Worm (Caenorhabditis elegans) whole organism, L1 larva: ENCODE measurements around the gene bcl-7.

Experiments
- C04F5.9 ChIP-seq: sonication (generic microtip); optimal IDR thresholded peaks from 2 replicates; lab custom pipeline; 2016; ENCODE audit warnings: missing genetic modification characterization, missing compliant biosample characterization
- ama-1 ChIP-seq: fragments of 150-350 bp; optimal IDR thresholded peaks from 2 replicates; lab custom pipeline; 2014
- blmp-1 ChIP-seq: fragments of 150-350 bp; optimal IDR thresholded peaks from 2 replicates; lab custom pipeline; 2014; ENCODE audit warnings: missing biosample characterization, missing genetic modification characterization
- ceh-63 ChIP-seq: fragments of 200-800 bp; sonication (Bioruptor generic); optimal IDR thresholded peaks from 2 replicates; lab custom pipeline; 2018; ENCODE audit warnings: mild to moderate bottlenecking, missing genetic modification characterization, missing compliant biosample characterization
- ceh-82 ChIP-seq, 3 experiments: fragments of 150-350 bp in 1 of 3; sonication (generic microtip) in 2 of 3; optimal IDR thresholded peaks; 2 replicates each; lab custom pipeline; 2014 to 2017; ENCODE audit warnings: missing biosample characterization in 3 of 3, missing genetic modification characterization in 3 of 3
- ceh-90 ChIP-seq: sonication (generic microtip); optimal IDR thresholded peaks from 2 replicates; lab custom pipeline; 2016; ENCODE audit warnings: missing genetic modification characterization, missing compliant biosample characterization
- ces-1 ChIP-seq: fragments of 150-350 bp; optimal IDR thresholded peaks from 2 replicates; lab custom pipeline; 2014; ENCODE audit warnings: missing biosample characterization, missing genetic modification reagents, missing genetic modification characterization
- dpl-1 ChIP-seq, 3 experiments: fragments of 150-350 bp in 2 of 3; sonication (generic microtip) in 1 of 3; optimal IDR thresholded peaks; 2 replicates each; lab custom pipeline; 2014 to 2017; ENCODE audit warnings: missing biosample characterization in 3 of 3, missing genetic modification characterization in 3 of 3, missing genetic modification reagents in 3 of 3
- dsc-1 ChIP-seq: sonication (generic microtip); optimal IDR thresholded peaks from 2 replicates; lab custom pipeline; 2016; ENCODE audit warnings: mild to moderate bottlenecking, missing genetic modification characterization, missing compliant biosample characterization
- efl-1 ChIP-seq, 4 experiments: fragments of 150-350 bp; optimal IDR thresholded peaks in 3 of 4; peaks in 1 of 4; 1 replicate in 1 of 4; 2 replicates in 3 of 4; lab custom pipeline; 2014; ENCODE audit warnings: missing biosample characterization in 2 of 4, missing genetic modification characterization in 2 of 4, missing genetic modification reagents in 2 of 4
- efl-3 ChIP-seq: fragments of 200-800 bp; sonication (Bioruptor generic); optimal IDR thresholded peaks from 2 replicates; lab custom pipeline; 2018; ENCODE audit warnings: mild to moderate bottlenecking, missing genetic modification characterization, missing compliant biosample characterization
- egl-13 ChIP-seq: sonication (generic microtip); optimal IDR thresholded peaks from 2 replicates; lab custom pipeline; 2016; ENCODE audit warnings: missing genotype, missing genetic modification reagents, missing genetic modification characterization, missing compliant biosample characterization
- elt-2 ChIP-seq: sonication (generic microtip); optimal IDR thresholded peaks from 2 replicates; lab custom pipeline; 2016; ENCODE audit warnings: missing genetic modification characterization, mild to moderate bottlenecking, inconsistent platforms, missing compliant biosample characterization, missing genetic modification reagents
- elt-3 ChIP-seq, 6 experiments: fragments of 150-350 bp in 1 of 6; sonication (generic microtip); optimal IDR thresholded peaks; 2 replicates each; lab custom pipeline; 2017 to 2018; ENCODE audit warnings: missing biosample characterization in 6 of 6, missing genetic modification characterization in 6 of 6, inconsistent platforms in 1 of 6
- ets-5 ChIP-seq: fragments of 200-800 bp; sonication (Bioruptor generic); IDR thresholded peaks from 2 replicates; pipeline ENCODE4 v1.3.6; 2022; ENCODE audit warnings: missing genetic modification characterization, missing compliant biosample characterization
- fkh-10 ChIP-seq: sonication (generic microtip); optimal IDR thresholded peaks from 2 replicates; lab custom pipeline; 2017; ENCODE audit warnings: missing biosample characterization, missing genetic modification reagents, missing genetic modification characterization
- fkh-4 ChIP-seq: sonication (generic microtip); optimal IDR thresholded peaks from 2 replicates; lab custom pipeline; 2016; ENCODE audit warnings: missing compliant biosample characterization, missing genetic modification characterization, borderline replicate concordance
- fos-1 ChIP-seq: fragments of 150-350 bp; optimal IDR thresholded peaks from 2 replicates; lab custom pipeline; 2014; ENCODE audit warnings: missing biosample characterization, missing genetic modification characterization
- hlh-17 ChIP-seq: fragments of 200-800 bp; sonication (Bioruptor generic); optimal IDR thresholded peaks from 2 replicates; lab custom pipeline; 2018; ENCODE audit warnings: missing genetic modification characterization, mild to moderate bottlenecking, missing compliant biosample characterization, moderate library complexity, borderline replicate concordance
- irx-1 ChIP-seq: sonication (generic microtip); optimal IDR thresholded peaks from 2 replicates; lab custom pipeline; 2016; ENCODE audit warnings: missing genetic modification characterization, missing compliant biosample characterization
- lin-13 ChIP-seq: fragments of 150-350 bp; optimal IDR thresholded peaks from 2 replicates; lab custom pipeline; 2014; ENCODE audit warnings: missing biosample characterization, missing genetic modification reagents, missing genetic modification characterization
- lin-14 ChIP-seq: fragments of 200-800 bp; sonication (Bioruptor generic); optimal IDR thresholded peaks from 2 replicates; lab custom pipeline; 2018; ENCODE audit warnings: mild to moderate bottlenecking, missing genetic modification characterization, moderate library complexity, missing compliant biosample characterization
- lin-15B ChIP-seq: fragments of 150-350 bp; sonication (generic microtip); optimal IDR thresholded peaks from 3 replicates; lab custom pipeline; 2014; ENCODE audit warnings: missing biosample characterization, missing genetic modification characterization
- lin-39 ChIP-seq: fragments of 150-350 bp; optimal IDR thresholded peaks from 2 replicates; lab custom pipeline; 2014; ENCODE audit warnings: missing biosample characterization, missing genetic modification reagents, missing genetic modification characterization
- lir-3 ChIP-seq: sonication (generic microtip); optimal IDR thresholded peaks from 2 replicates; lab custom pipeline; 2016; ENCODE audit warnings: mild to moderate bottlenecking, missing genetic modification characterization, moderate library complexity, missing compliant biosample characterization; ENCODE audit not compliant: poor library complexity
- lsy-2 ChIP-seq, 2 experiments: fragments of 150-350 bp; optimal IDR thresholded peaks; 2 replicates each; lab custom pipeline; 2014; ENCODE audit warnings: missing biosample characterization in 2 of 2, missing genetic modification characterization in 2 of 2
- mab-9 ChIP-seq: fragments of 200-800 bp; sonication (Bioruptor generic); IDR thresholded peaks from 2 replicates; pipeline ENCODE4 v1.3.6; 2022; ENCODE audit warnings: missing genetic modification reagents, missing genetic modification characterization, missing compliant biosample characterization
- mdl-1 ChIP-seq, 2 experiments: fragments of 150-350 bp; optimal IDR thresholded peaks; 2 replicates each; lab custom pipeline; 2014 to 2017; ENCODE audit warnings: missing biosample characterization in 2 of 2, missing genetic modification characterization in 2 of 2, inconsistent platforms in 1 of 2
- mef-2 ChIP-seq: fragments of 150-350 bp; optimal IDR thresholded peaks from 2 replicates; lab custom pipeline; 2014; ENCODE audit warnings: missing biosample characterization, missing genetic modification characterization
- nhr-11 ChIP-seq: fragments of 150-350 bp; optimal IDR thresholded peaks from 2 replicates; lab custom pipeline; 2014; ENCODE audit warnings: missing biosample characterization, missing genetic modification characterization
- nhr-19 ChIP-seq: fragments of 200-800 bp; sonication (Bioruptor generic); conservative IDR thresholded peaks from 2 replicates; pipeline ENCODE4 v1.3.6; 2022; ENCODE audit warnings: missing genetic modification characterization, missing compliant biosample characterization
- nhr-20 ChIP-seq: sonication (generic microtip); optimal IDR thresholded peaks from 2 replicates; lab custom pipeline; 2016; ENCODE audit warnings: mild to moderate bottlenecking, missing genetic modification characterization, missing compliant biosample characterization
- nhr-237 ChIP-seq: fragments of 150-350 bp; optimal IDR thresholded peaks from 2 replicates; lab custom pipeline; 2014; ENCODE audit warnings: missing biosample characterization, missing genetic modification characterization
- nhr-71 ChIP-seq: sonication (generic microtip); optimal IDR thresholded peaks from 2 replicates; lab custom pipeline; 2016; ENCODE audit warnings: mild to moderate bottlenecking, missing genetic modification characterization, moderate library complexity, missing compliant biosample characterization
- nhr-76 ChIP-seq: sonication (generic microtip); optimal IDR thresholded peaks from 2 replicates; lab custom pipeline; 2017; ENCODE audit warnings: missing biosample characterization, missing genetic modification characterization
- nhr-77 ChIP-seq: fragments of 150-350 bp; optimal IDR thresholded peaks from 2 replicates; lab custom pipeline; 2014; ENCODE audit warnings: missing biosample characterization, missing genetic modification characterization
- nhr-90 ChIP-seq: sonication (generic microtip); optimal IDR thresholded peaks from 2 replicates; lab custom pipeline; 2016; ENCODE audit warnings: mild to moderate bottlenecking, missing genetic modification characterization, missing compliant biosample characterization; ENCODE audit not compliant: poor library complexity
- pqm-1 ChIP-seq: sonication (generic microtip); optimal IDR thresholded peaks from 3 replicates; lab custom pipeline; 2017; ENCODE audit warnings: missing biosample characterization, missing genetic modification characterization
- rnt-1 ChIP-seq: sonication (generic microtip); optimal IDR thresholded peaks from 2 replicates; lab custom pipeline; 2016; ENCODE audit warnings: mild to moderate bottlenecking, missing genetic modification characterization, moderate library complexity, missing compliant biosample characterization
- sox-4 ChIP-seq: sonication (generic microtip); optimal IDR thresholded peaks from 2 replicates; lab custom pipeline; 2016; ENCODE audit warnings: missing genetic modification characterization, missing compliant biosample characterization
- sptf-1 ChIP-seq: fragments of 150-350 bp; optimal IDR thresholded peaks from 2 replicates; lab custom pipeline; 2014; ENCODE audit warnings: missing biosample characterization, missing genetic modification characterization
- sup-37 ChIP-seq: fragments of 200-800 bp; sonication (Bioruptor generic); optimal IDR thresholded peaks from 2 replicates; lab custom pipeline; 2018; ENCODE audit warnings: mild to moderate bottlenecking, missing genetic modification characterization, missing compliant biosample characterization
- swsn-7 ChIP-seq: sonication (generic microtip); optimal IDR thresholded peaks from 2 replicates; lab custom pipeline; 2016; ENCODE audit warnings: missing genetic modification characterization, missing compliant biosample characterization
- tlp-1 ChIP-seq: fragments of 150-350 bp; optimal IDR thresholded peaks from 2 replicates; lab custom pipeline; 2014; ENCODE audit warnings: missing biosample characterization, missing genetic modification characterization
- unc-86 ChIP-seq: sonication (generic microtip); optimal IDR thresholded peaks from 2 replicates; lab custom pipeline; 2016; ENCODE audit warnings: missing genetic modification characterization, missing compliant biosample characterization
- unc-98 ChIP-seq: fragments of 200-800 bp; sonication (Bioruptor generic); IDR thresholded peaks from 2 replicates; pipeline ENCODE4 v1.3.6; 2022; ENCODE audit warnings: missing genetic modification characterization, missing compliant biosample characterization
- zip-4 ChIP-seq: fragments of 200-800 bp; sonication (Bioruptor generic); optimal IDR thresholded peaks from 2 replicates; lab custom pipeline; 2018; ENCODE audit warnings: mild to moderate bottlenecking, missing genetic modification characterization, moderate library complexity, missing compliant biosample characterization
- ztf-4 ChIP-seq: fragments of 150-350 bp; optimal IDR thresholded peaks from 2 replicates; lab custom pipeline; 2014; ENCODE audit warnings: missing biosample characterization, missing genetic modification characterization

The bcl-7 gene

DNA sequence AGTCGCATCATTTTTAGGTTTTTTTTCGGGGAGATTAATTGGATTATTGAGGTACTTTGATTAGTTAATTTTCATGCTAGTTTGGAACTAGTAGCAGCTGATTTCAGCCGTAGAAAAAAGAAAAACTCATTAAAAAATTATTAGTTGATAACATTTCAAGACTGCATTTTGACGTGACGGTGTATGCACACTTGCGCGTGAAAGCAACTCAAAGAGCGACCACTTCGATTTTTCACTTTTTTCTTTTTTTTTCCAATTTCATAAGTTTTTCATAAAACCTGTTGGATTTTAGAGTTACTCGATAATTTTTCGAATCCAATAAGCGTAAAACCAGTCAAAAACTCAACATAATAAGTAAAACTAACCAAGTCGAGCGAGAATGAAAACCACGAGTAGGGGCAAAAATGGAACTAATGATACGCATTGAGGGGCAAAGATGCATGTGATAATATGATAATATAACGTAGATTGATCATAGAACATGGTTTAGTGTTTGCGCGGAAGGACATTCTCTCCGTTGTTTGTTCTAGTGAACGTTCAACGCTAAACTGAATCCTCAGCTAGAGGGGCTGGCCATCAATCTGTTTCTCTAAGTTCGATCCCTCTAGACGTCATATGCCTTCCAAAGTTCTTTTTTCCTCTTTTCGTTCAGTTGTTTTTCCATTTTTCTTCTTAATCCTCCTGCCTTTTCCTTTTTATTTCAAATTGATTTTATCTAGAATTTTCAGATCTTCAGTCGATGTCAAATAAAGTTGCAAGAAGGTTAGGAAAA, 22.5 kb downstream of the bcl-7 start, which contains the start of the genes F25B5.6 and F25B5.3 (continued):
- TF ChIP-seq egl-13 (tag; lab: Kevin White, UChicago) (no peak), lsy-2 (tag; optimal IDR thresholded peaks at IDR 0.05; lab: Kevin White, UChicago) (peak; percentile 36 to 50), nhr-11 (tag; lab: Kevin White, UChicago) (no peak), swsn-7 (tag; lab: Kevin White, UChicago) (peak; percentile 10), mab-9 (no peak), lir-3 (tag; lab: Kevin White, UChicago) (no peak), efl-3 (GFP tag; lab: Kevin White, UChicago) (no peak), ces-1 (GFP tag; lab: Kevin White, UChicago) (no peak), ceh-90 (tag; lab: Kevin White, UChicago) (no peak), nhr-76 (tag; lab: Kevin White, UChicago) (no peak), ceh-63 (no peak), fkh-10 (GFP tag; lab: Kevin White, UChicago) (no peak), mef-2 (no peak), ama-1 (lab: Kevin White, UChicago) (no peak), tlp-1 (no peak), ceh-82 (tag; optimal IDR thresholded peaks at IDR 0.05; lab: Kevin White, UChicago) (peak in 1 of 3 experiments; percentile 8), dpl-1 (GFP tag; optimal IDR thresholded peaks at IDR 0.05; lab: Kevin White, UChicago) (peak in 2 of 3 experiments; percentile 12 to 50), nhr-90 (tag; lab: Kevin White, UChicago) (no peak), fkh-4 (no peak), mdl-1 (tag; optimal IDR thresholded peaks at IDR 0.05; lab: Kevin White, UChicago) (no peak), nhr-77 (tag; lab: Kevin White, UChicago) (no peak), elt-3 (tag; optimal IDR thresholded peaks at IDR 0.05; lab: Kevin White, UChicago) (peak in 2 of 6 experiments; percentile 28 to 89), irx-1 (no peak), blmp-1 (tag; lab: Kevin White, UChicago) (peak; percentile 19), lin-39 (tag; lab: Kevin White, UChicago) (no peak), nhr-20 (tag; lab: Kevin White, UChicago) (peak; percentile 25), lin-13 (GFP tag; lab: Kevin White, UChicago) (peak; percentile 14), unc-86 (tag; lab: Kevin White, UChicago) (no peak), efl-1 (optimal IDR thresholded peaks at IDR 0.05; lab: Kevin White, UChicago) (peak in 1 of 2 experiments; percentile 31), efl-1 (GFP tag; optimal IDR thresholded peaks at IDR 0.05 in 1 of 2; lab: Kevin White, UChicago) (peak; percentile 43 to 92), nhr-19 (peak; percentile 98), nhr-237 (tag; lab: Kevin White, UChicago) (no peak), dsc-1 (no peak), pqm-1 (tag; lab: Kevin White, UChicago) (no peak), ztf-4 (tag; lab: Kevin White, UChicago) (no peak), rnt-1 (peak; percentile 9), C04F5.9 (tag; lab: Kevin White, UChicago) (no peak)

DNA sequence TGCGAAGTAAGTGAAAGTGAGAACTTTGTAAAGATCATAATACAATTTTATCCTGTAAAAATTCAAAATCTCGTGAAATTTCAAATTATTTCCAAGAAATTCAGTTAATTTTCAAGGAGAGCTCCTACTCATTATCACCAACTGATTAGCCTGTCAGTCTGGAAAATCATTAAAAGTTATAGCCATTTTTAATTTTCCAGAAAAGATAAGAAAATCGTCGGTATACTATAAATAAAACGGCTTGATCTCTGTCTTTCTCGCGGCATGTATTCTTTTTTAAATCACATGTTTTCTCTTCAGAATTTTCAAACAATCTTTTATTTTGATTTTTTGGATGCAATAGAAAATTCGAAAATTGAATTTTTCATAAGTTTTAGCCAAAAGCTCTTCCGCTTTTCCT, 23.1 kb downstream of the bcl-7 start:
- peak; percentile 61 for TF ChIP-seq tlp-1
- no peak for TF ChIP-seq hlh-17 (GFP tag; lab: Kevin White, UChicago)

DNA sequence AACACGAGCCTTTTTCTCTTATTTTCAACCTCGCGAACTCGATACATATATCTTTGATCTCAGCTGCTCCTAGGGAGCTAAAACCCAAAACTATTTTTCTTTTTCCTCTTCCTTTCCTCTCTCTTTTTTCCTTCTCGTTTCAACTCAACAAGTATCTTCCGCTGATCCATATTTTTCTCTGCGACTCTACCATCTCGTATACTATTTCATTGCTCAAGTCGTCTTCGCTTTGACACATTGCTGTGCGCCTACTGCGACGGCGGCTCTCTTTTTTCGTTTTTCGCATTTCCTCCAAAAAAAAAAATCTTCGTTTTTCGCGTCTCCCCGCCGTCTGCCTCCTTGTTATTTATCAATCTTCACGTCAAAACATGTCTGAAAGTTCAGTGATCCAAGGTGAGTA, 23.9 kb downstream of the bcl-7 start:
- no peak for TF ChIP-seq nhr-76 (tag; lab: Kevin White, UChicago)
- no peak for TF ChIP-seq mef-2
- no peak for TF ChIP-seq elt-2
- peak in 1 of 2 experiments; percentile 60 for TF ChIP-seq lsy-2 (tag; optimal IDR thresholded peaks at IDR 0.05; lab: Kevin White, UChicago)
- TF ChIP-seq zip-4: no peak
- no peak for TF ChIP-seq lin-15B (tag; lab: Kevin White, UChicago)
- no peak for TF ChIP-seq lin-39 (tag; lab: Kevin White, UChicago)
- peak; percentile 66 for TF ChIP-seq nhr-19
- no peak for TF ChIP-seq ces-1 (GFP tag; lab: Kevin White, UChicago)
- no peak for TF ChIP-seq sup-37 (GFP tag; lab: Kevin White, UChicago)
- TF ChIP-seq sptf-1: no peak
- no peak for TF ChIP-seq fos-1
- TF ChIP-seq ets-5 (GFP tag; lab: Robert Waterston, UW): no peak
- peak in 1 of 2 experiments; percentile 14 for TF ChIP-seq mdl-1 (tag; optimal IDR thresholded peaks at IDR 0.05; lab: Kevin White, UChicago)
- no peak for TF ChIP-seq lin-13 (GFP tag; lab: Kevin White, UChicago)
- TF ChIP-seq nhr-71 (tag; lab: Kevin White, UChicago): peak; percentile 51
- TF ChIP-seq sox-4 (tag; lab: Kevin White, UChicago): no peak
- TF ChIP-seq lin-14 (GFP tag; lab: Kevin White, UChicago): peak; percentile 87
- no peak for TF ChIP-seq unc-98 (GFP tag; lab: Robert Waterston, UW)
- TF ChIP-seq nhr-11 (tag; lab: Kevin White, UChicago): no peak
